Fruit fly (Drosophila melanogaster) whole organism, embryonic: ENCODE results near the gene ci.

Experiments used
- Atf-2 ChIP-seq: fragments of 200-800 bp; sonication (Bioruptor generic); optimal IDR thresholded peaks from 2 replicates; lab custom pipeline; 2016; ENCODE audit warnings: missing biosample characterization, missing genetic modification characterization
- Bgb ChIP-seq: fragments of 200-800 bp; sonication (Bioruptor generic); IDR thresholded peaks from 2 replicates; pipeline ENCODE4 v1.3.6; 2022; ENCODE audit warnings: missing biosample characterization, missing genetic modification characterization; ENCODE audit not compliant: partially characterized antibody
- CG11723 ChIP-seq: fragments of 200-800 bp; sonication (Bioruptor generic); optimal IDR thresholded peaks from 2 replicates; lab custom pipeline; 2017; ENCODE audit warnings: missing biosample characterization, mild to moderate bottlenecking, missing genetic modification characterization
- CG12299 ChIP-seq: fragments of 200-800 bp; sonication (Bioruptor generic); optimal IDR thresholded peaks from 2 replicates; lab custom pipeline; 2018; ENCODE audit warnings: missing biosample characterization, mild to moderate bottlenecking, missing genetic modification characterization
- CG13894 ChIP-seq: fragments of 200-800 bp; sonication (Bioruptor generic); optimal IDR thresholded peaks from 3 replicates; lab custom pipeline; 2018; ENCODE audit warnings: missing biosample characterization, mild to moderate bottlenecking, missing genetic modification characterization, moderate library complexity
- CG15269 ChIP-seq: fragments of 200-800 bp; sonication (Bioruptor generic); optimal IDR thresholded peaks from 2 replicates; lab custom pipeline; 2018; ENCODE audit warnings: missing biosample characterization, mild to moderate bottlenecking, missing genetic modification characterization, moderate library complexity
- CG16863 ChIP-seq: fragments of 200-800 bp; sonication (Bioruptor generic); optimal IDR thresholded peaks from 3 replicates; lab custom pipeline; 2016; ENCODE audit warnings: missing biosample characterization, missing genetic modification characterization
- CG17361 ChIP-seq: fragments of 200-800 bp; sonication (Bioruptor generic); IDR thresholded peaks from 3 replicates; pipeline ENCODE4 v1.3.6; 2022; ENCODE audit warnings: missing biosample characterization, missing genetic modification characterization
- CG17385 ChIP-seq: fragments of 200-800 bp; sonication (Bioruptor generic); optimal IDR thresholded peaks from 3 replicates; lab custom pipeline; 2018; ENCODE audit warnings: missing biosample characterization, mild to moderate bottlenecking, missing genetic modification characterization
- CG18476 ChIP-seq: fragments of 200-800 bp; sonication (Bioruptor generic); optimal IDR thresholded peaks from 2 replicates; lab custom pipeline; 2016; ENCODE audit warnings: missing biosample characterization, mild to moderate bottlenecking, missing genetic modification characterization
- CG31365 ChIP-seq: fragments of 200-800 bp; sonication (Bioruptor generic); optimal IDR thresholded peaks from 2 replicates; lab custom pipeline; 2018; ENCODE audit warnings: missing biosample characterization, mild to moderate bottlenecking, missing genetic modification characterization
- CG3726 ChIP-seq: fragments of 200-800 bp; sonication (Bioruptor generic); IDR thresholded peaks from 3 replicates; pipeline ENCODE4, ENCODE4 v1.3.6; 2022; ENCODE audit warnings: missing biosample characterization, missing genetic modification characterization
- CG6254 ChIP-seq: fragments of 200-800 bp; sonication (Bioruptor generic); optimal IDR thresholded peaks from 3 replicates; lab custom pipeline; 2017; ENCODE audit warnings: mild to moderate bottlenecking, missing biosample characterization, missing genetic modification reagents, missing genetic modification characterization
- CG8359 ChIP-seq: fragments of 200-800 bp; sonication (Bioruptor generic); optimal IDR thresholded peaks from 2 replicates; lab custom pipeline; 2017; ENCODE audit warnings: missing biosample characterization, mild to moderate bottlenecking, missing genetic modification characterization, borderline replicate concordance
- Dll ChIP-seq: fragments of 200-800 bp; sonication (Bioruptor generic); IDR thresholded peaks from 4 replicates; pipeline ENCODE4 v1.3.6; 2022; ENCODE audit warnings: missing biosample characterization, missing genetic modification characterization; ENCODE audit not compliant: partially characterized antibody
- Dref ChIP-seq: fragments of 200-800 bp; sonication (Bioruptor generic); IDR thresholded peaks from 2 replicates; pipeline ENCODE4 v1.3.6; 2022; ENCODE audit warnings: missing biosample characterization, missing genetic modification characterization
- Elba2 ChIP-seq: fragments of 200-800 bp; sonication (Bioruptor generic); optimal IDR thresholded peaks from 3 replicates; lab custom pipeline; 2016; ENCODE audit warnings: missing biosample characterization, missing genetic modification characterization
- Ets65A ChIP-seq: fragments of 200-800 bp; sonication (Bioruptor generic); peaks from one replicate; lab custom pipeline; 2016; ENCODE audit warnings: missing biosample characterization, missing genetic modification characterization
- HLH4C ChIP-seq: fragments of 200-800 bp; sonication (Bioruptor generic); IDR thresholded peaks from 3 replicates; pipeline ENCODE4 v1.3.6; 2022; ENCODE audit warnings: missing biosample characterization, missing genetic modification characterization; ENCODE audit not compliant: partially characterized antibody
- Hey ChIP-seq: fragments of 200-800 bp; sonication (Bioruptor generic); optimal IDR thresholded peaks from 3 replicates; lab custom pipeline; 2018; ENCODE audit warnings: missing biosample characterization, mild to moderate bottlenecking, missing genetic modification characterization
- Oaz ChIP-seq: fragments of 200-800 bp; sonication (Bioruptor generic); IDR thresholded peaks from 2 replicates; pipeline ENCODE4 v1.3.6; 2022; ENCODE audit warnings: missing biosample characterization, missing genetic modification characterization
- Opbp ChIP-seq: fragments of 200-800 bp; sonication (Bioruptor generic); IDR thresholded peaks from 3 replicates; pipeline ENCODE4 v1.3.6; 2022; ENCODE audit warnings: missing biosample characterization, missing genetic modification characterization; ENCODE audit not compliant: partially characterized antibody
- Poxn ChIP-seq: fragments of 200-800 bp; sonication (Bioruptor generic); IDR thresholded peaks from 2 replicates; pipeline ENCODE4 v1.3.6; 2022; ENCODE audit warnings: missing biosample characterization, missing genetic modification characterization
- Rx ChIP-seq: fragments of 200-800 bp; sonication (Bioruptor generic); IDR thresholded peaks from 2 replicates; pipeline ENCODE4 v1.3.6; 2022; ENCODE audit warnings: missing biosample characterization, missing genetic modification characterization
- Sin3A ChIP-seq: fragments of >200 bp; optimal IDR thresholded peaks from 2 replicates; lab custom pipeline; 2018
- Six4 ChIP-seq: fragments of 200-800 bp; sonication (Bioruptor generic); optimal IDR thresholded peaks from 2 replicates; lab custom pipeline; 2016; ENCODE audit warnings: missing biosample characterization, missing genetic modification characterization
- Stat92E ChIP-seq, 3 experiments: fragments of >200 bp in 2 of 3; fragments of 200-800 bp in 1 of 3; sonication (Bioruptor generic) in 1 of 3; optimal IDR thresholded peaks; 2 replicates each; lab custom pipeline; 2017 to 2019; ENCODE audit warnings: missing biosample characterization in 3 of 3, missing genetic modification characterization in 3 of 3, mild to moderate bottlenecking in 1 of 3, moderate library complexity in 1 of 3
- Tbp ChIP-seq: fragments of >200 bp; optimal IDR thresholded peaks from 2 replicates; lab custom pipeline; 2018; ENCODE audit warnings: missing biosample characterization, missing genetic modification characterization
- cad ChIP-seq: fragments of >200 bp; optimal IDR thresholded peaks from 2 replicates; lab custom pipeline; 2017; ENCODE audit warnings: missing biosample characterization, missing genetic modification characterization
- cg ChIP-seq: fragments of 200-800 bp; sonication (Bioruptor generic); optimal IDR thresholded peaks from 3 replicates; lab custom pipeline; 2019; ENCODE audit warnings: missing biosample characterization, mild to moderate bottlenecking, missing genetic modification characterization, moderate library complexity
- ci ChIP-seq: fragments of 200-800 bp; sonication (Bioruptor generic); IDR thresholded peaks from 3 replicates; pipeline ENCODE4 v1.3.6; 2022; ENCODE audit warnings: missing biosample characterization, missing genetic modification characterization
- croc ChIP-seq: fragments of 200-800 bp; sonication (Bioruptor generic); conservative IDR thresholded peaks from 3 replicates; pipeline ENCODE4 v1.3.6; 2022; ENCODE audit warnings: missing biosample characterization, missing genetic modification characterization
- esg ChIP-seq: fragments of 200-800 bp; sonication (Bioruptor generic); conservative IDR thresholded peaks from 2 replicates; pipeline ENCODE4 v1.3.6; 2022; ENCODE audit warnings: missing biosample characterization, missing genetic modification characterization
- exex ChIP-seq: fragments of 200-800 bp; sonication (Bioruptor generic); optimal IDR thresholded peaks from 4 replicates; lab custom pipeline; 2018; ENCODE audit warnings: missing biosample characterization, mild to moderate bottlenecking, missing genetic modification characterization, moderate library complexity
- eyg ChIP-seq: fragments of 200-800 bp; sonication (Bioruptor generic); optimal IDR thresholded peaks from 3 replicates; lab custom pipeline; 2016; ENCODE audit warnings: missing biosample characterization, missing genetic modification characterization
- hbn ChIP-seq: fragments of 200-800 bp; sonication (Bioruptor generic); IDR thresholded peaks from 2 replicates; pipeline ENCODE4 v1.3.6; 2022; ENCODE audit warnings: missing biosample characterization, missing genetic modification characterization; ENCODE audit not compliant: partially characterized antibody
- lov ChIP-seq, 2 experiments: fragments of 200-800 bp in 1 of 2; fragments of >200 bp in 1 of 2; sonication (Bioruptor generic) in 1 of 2; IDR thresholded peaks in 1 of 2; optimal IDR thresholded peaks in 1 of 2; 2 replicates in 1 of 2; 3 replicates in 1 of 2; pipeline versions ENCODE4 v1.3.6 to Lab custom; 2017 to 2022; ENCODE audit warnings: missing biosample characterization in 1 of 2, missing genetic modification characterization in 1 of 2
- pho ChIP-seq: fragments of 200-800 bp; sonication (Bioruptor generic); optimal IDR thresholded peaks from 2 replicates; lab custom pipeline; 2016; ENCODE audit warnings: missing biosample characterization, missing genetic modification characterization
- phol ChIP-seq: fragments of 200-800 bp; sonication (Bioruptor generic); optimal IDR thresholded peaks from 3 replicates; lab custom pipeline; 2018; ENCODE audit warnings: missing biosample characterization, mild to moderate bottlenecking, missing genetic modification characterization, moderate library complexity
- row ChIP-seq: fragments of 200-800 bp; sonication (Bioruptor generic); IDR thresholded peaks from 3 replicates; pipeline ENCODE4 v1.3.6; 2022; ENCODE audit warnings: missing biosample characterization, missing genetic modification characterization
- seq ChIP-seq: fragments of 200-800 bp; sonication (Bioruptor generic); IDR thresholded peaks from 2 replicates; pipeline ENCODE4 v1.3.6; 2022; ENCODE audit warnings: missing biosample characterization, missing genetic modification characterization
- sisA ChIP-seq: fragments of 200-800 bp; sonication (Bioruptor generic); IDR thresholded peaks from 2 replicates; pipeline ENCODE4 v1.3.6; 2022; ENCODE audit warnings: missing biosample characterization, missing genetic modification characterization
- slbo ChIP-seq: fragments of 200-800 bp; sonication (Bioruptor generic); IDR thresholded peaks from 2 replicates; pipeline ENCODE4 v1.3.6; 2022; ENCODE audit warnings: missing biosample characterization, missing genetic modification characterization
- sna ChIP-seq: fragments of 200-800 bp; sonication (Bioruptor generic); IDR thresholded peaks from 2 replicates; pipeline ENCODE4 v1.3.6; 2022; ENCODE audit warnings: missing biosample characterization, missing genetic modification characterization; ENCODE audit not compliant: partially characterized antibody
- tap ChIP-seq: fragments of 200-800 bp; optimal IDR thresholded peaks from 3 replicates; lab custom pipeline; 2019; ENCODE audit warnings: missing biosample characterization, mild to moderate bottlenecking, missing genetic modification characterization, moderate library complexity
- vnd ChIP-seq: fragments of 200-800 bp; sonication (Bioruptor generic); IDR thresholded peaks from 3 replicates; pipeline ENCODE4 v1.3.6; 2022; ENCODE audit warnings: missing biosample characterization, missing genetic modification characterization; ENCODE audit not compliant: partially characterized antibody
- wek ChIP-seq: fragments of 200-800 bp; sonication (Bioruptor generic); optimal IDR thresholded peaks from 3 replicates; lab custom pipeline; 2018; ENCODE audit warnings: missing biosample characterization, mild to moderate bottlenecking, missing genetic modification characterization, moderate library complexity

Gene ci

DNA sequence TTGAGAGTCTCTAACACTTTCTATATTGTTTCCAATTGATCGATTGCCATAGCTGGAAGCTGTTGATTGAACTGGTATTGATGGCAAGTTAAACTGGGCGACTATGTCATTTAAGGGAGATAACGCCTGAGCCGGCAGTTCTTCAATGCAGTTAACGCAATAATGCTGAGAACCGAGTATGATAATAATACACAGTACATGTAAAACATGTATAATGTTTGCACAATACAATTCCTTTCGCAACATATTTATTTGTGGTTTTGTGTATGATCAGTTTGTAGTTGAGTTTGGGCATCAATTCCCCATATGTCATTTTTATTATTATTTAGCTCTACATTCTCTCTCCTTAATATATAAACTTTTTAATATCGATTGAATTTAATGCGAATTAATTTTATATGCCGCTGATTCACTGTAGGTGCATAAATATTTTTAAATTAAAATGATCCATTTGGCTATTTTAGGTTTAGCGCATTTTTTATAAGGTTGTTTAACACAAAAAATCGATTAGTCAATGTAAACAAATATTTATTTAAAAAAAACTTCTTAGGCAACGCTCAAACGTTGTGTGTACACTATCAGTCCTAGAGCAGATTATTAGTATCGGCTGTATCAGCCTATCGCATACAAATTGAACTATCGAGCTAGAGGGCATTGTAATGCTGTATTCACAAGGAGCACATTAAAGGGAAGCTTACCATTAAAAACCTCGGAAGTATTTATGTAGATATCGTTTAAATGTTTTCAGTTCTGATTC is 13.5 kb downstream of the ci start, which contains the start of gene PlexB (continued):
- no peak for TF ChIP-seq Hey (tag; lab: Kevin White, UChicago)
- TF ChIP-seq CG31365 (tag; lab: Kevin White, UChicago): no peak
- TF ChIP-seq Oaz: no peak
- no peak for TF ChIP-seq Six4 (GFP tag; lab: Kevin White, UChicago)
- TF ChIP-seq CG13894: peak; percentile 44
- TF ChIP-seq CG16863 (GFP tag; lab: Kevin White, UChicago): no peak
- TF ChIP-seq exex: no peak
- TF ChIP-seq HLH4C (GFP tag; lab: Robert Waterston, UW): peak; percentile 73
- TF ChIP-seq Opbp (GFP tag; lab: Robert Waterston, UW): peak; percentile 91; the same call in 2 of the 3 replicates
- TF ChIP-seq Atf-2: no peak
- peak; percentile 94 for TF ChIP-seq Ets65A (GFP tag; lab: Kevin White, UChicago)
- peak; percentile 67; the same call in 3 of the 4 replicates for TF ChIP-seq Dll (GFP tag; lab: Robert Waterston, UW)
- TF ChIP-seq hbn: peak; percentile 65
- TF ChIP-seq row (GFP tag; lab: Robert Waterston, UW): peak; percentile 94
- peak; percentile 25 for TF ChIP-seq CG12299 (tag; lab: Kevin White, UChicago)
- TF ChIP-seq esg: no peak
- no peak for TF ChIP-seq CG6254 (GFP tag; lab: Kevin White, UChicago)
- no peak for TF ChIP-seq CG8359 (GFP tag; lab: Kevin White, UChicago)
- TF ChIP-seq vnd: peak; percentile 86
- no peak for TF ChIP-seq CG3726
- no peak for TF ChIP-seq Poxn (GFP tag; lab: Robert Waterston, UW)
- peak; percentile 57 for TF ChIP-seq phol (tag; lab: Kevin White, UChicago)
- TF ChIP-seq Stat92E (GFP tag; optimal IDR thresholded peaks at IDR 0.05; lab: Kevin White, UChicago): no peak
- peak; percentile 97 for TF ChIP-seq CG11723 (GFP tag; lab: Kevin White, UChicago)
- TF ChIP-seq CG18476 (GFP tag; lab: Kevin White, UChicago): no peak
- TF ChIP-seq eyg: no peak
- TF ChIP-seq tap (tag; lab: Kevin White, UChicago): no peak
- TF ChIP-seq cad (GFP tag; lab: Kevin White, UChicago): no peak
- no peak for TF ChIP-seq croc (GFP tag; lab: Robert Waterston, UW)
- TF ChIP-seq Elba2 (GFP tag; lab: Kevin White, UChicago): no peak
- no peak for TF ChIP-seq sna
- peak; percentile 5 for TF ChIP-seq Sin3A (lab: Kevin White, UChicago)
- TF ChIP-seq pho (GFP tag; lab: Kevin White, UChicago): peak; percentile 36
- no peak; the same call in 1 of the 2 replicates for TF ChIP-seq Dref (GFP tag; lab: Robert Waterston, UW)
- peak; percentile 15; the same call in 1 of the 3 replicates for TF ChIP-seq CG17361 (GFP tag; lab: Robert Waterston, UW)
- TF ChIP-seq cg (GFP tag; lab: Kevin White, UChicago): no peak
- no peak for TF ChIP-seq slbo
- TF ChIP-seq Tbp (GFP tag; lab: Kevin White, UChicago): no peak
- TF ChIP-seq seq (GFP tag; lab: Robert Waterston, UW): no peak
- no peak for TF ChIP-seq ci (GFP tag; lab: Robert Waterston, UW)
- no peak for TF ChIP-seq CG15269 (tag; lab: Kevin White, UChicago)
- TF ChIP-seq Rx: no peak
- TF ChIP-seq CG17385 (GFP tag; lab: Kevin White, UChicago): no peak
- TF ChIP-seq Bgb (GFP tag; lab: Robert Waterston, UW): peak; percentile 94
- TF ChIP-seq wek (GFP tag; lab: Kevin White, UChicago): peak; percentile 54
- no peak for TF ChIP-seq lov (optimal IDR thresholded peaks at IDR 0.05; lab: Kevin White, UChicago)
- TF ChIP-seq lov (GFP tag; IDR thresholded peaks at IDR 0.05; lab: Robert Waterston, UW): no peak
- no peak for TF ChIP-seq sisA (GFP tag; lab: Robert Waterston, UW)
